Fruit fly (Drosophila melanogaster) whole organism: ENCODE data around the gene Gr93d.

Source experiments
- CG8478 ChIP-seq: fragments of >200 bp; optimal IDR thresholded peaks from 2 replicates; lab custom pipeline; 2018; ENCODE audit warnings: inconsistent platforms
- Dll ChIP-seq: fragments of >200 bp; optimal IDR thresholded peaks from 2 replicates; lab custom pipeline; 2017
- EcR ChIP-seq, 2 experiments: fragments of >200 bp; optimal IDR thresholded peaks; 2 replicates each; lab custom pipeline; 2017; ENCODE audit warnings: missing biosample characterization in 2 of 2, missing genetic modification characterization in 2 of 2, missing genetic modification reagents in 2 of 2
- pan ChIP-seq: fragments of >200 bp; optimal IDR thresholded peaks from 2 replicates; lab custom pipeline; 2017
- psq ChIP-seq: fragments of >200 bp; optimal IDR thresholded peaks from 2 replicates; lab custom pipeline; 2017
- usp ChIP-seq: fragments of >200 bp; optimal IDR thresholded peaks from 2 replicates; lab custom pipeline; 2017; ENCODE audit warnings: missing biosample characterization, missing genetic modification characterization, mixed read lengths

Gene Gr93d

dm6 chr3R:21808622-21809347 is 37.7 kb downstream of the Gr93d start:
- TF ChIP-seq pan (lab: Kevin White, UChicago) = no peak
- TF ChIP-seq psq = no peak
- TF ChIP-seq EcR (GFP tag; optimal IDR thresholded peaks at IDR 0.05; lab: Kevin White, UChicago) = no peak
- TF ChIP-seq CG8478 = no peak
- no peak for TF ChIP-seq usp (GFP tag; lab: Kevin White, UChicago)
- TF ChIP-seq Dll (lab: Kevin White, UChicago) = no peak

dm6 chr3R:21807264-21807663 is 39.2 kb downstream of the Gr93d start:
- TF ChIP-seq EcR (GFP tag; optimal IDR thresholded peaks at IDR 0.05; lab: Kevin White, UChicago) = no peak
- no peak for TF ChIP-seq psq
- no peak for TF ChIP-seq pan (lab: Kevin White, UChicago)
- no peak for TF ChIP-seq usp (GFP tag; lab: Kevin White, UChicago)
- TF ChIP-seq CG8478 = no peak
- TF ChIP-seq Dll (lab: Kevin White, UChicago) = no peak
